Fruit fly (Drosophila melanogaster) whole organism, prepupa: ENCODE data around the gene CG17109.
A peak's percentile ranks its signal among the peaks of the same experiment; 100 is the strongest.

Experiments
- Blimp-1 ChIP-seq: fragments of 200-800 bp; sonication (Bioruptor generic); optimal IDR thresholded peaks from 3 replicates; lab custom pipeline; 2017; ENCODE audit warnings: missing biosample characterization, missing genetic modification characterization, mild to moderate bottlenecking, moderate library complexity, missing genetic modification reagents
- CG3919 ChIP-seq: fragments of 200-800 bp; sonication (Bioruptor generic); optimal IDR thresholded peaks from 3 replicates; lab custom pipeline; 2016; ENCODE audit warnings: missing biosample characterization, missing genetic modification characterization
- CG6792 ChIP-seq: fragments of 200-800 bp; sonication (Bioruptor generic); optimal IDR thresholded peaks from 3 replicates; lab custom pipeline; 2016; ENCODE audit warnings: missing biosample characterization, missing genetic modification characterization
- Eip78C ChIP-seq: fragments of 200-800 bp; sonication (Bioruptor generic); peaks from one replicate; lab custom pipeline; 2016; ENCODE audit warnings: missing biosample characterization, missing genetic modification characterization
- Hr39 ChIP-seq: fragments of 200-800 bp; sonication (Bioruptor generic); optimal IDR thresholded peaks from 2 replicates; lab custom pipeline; 2016; ENCODE audit warnings: missing biosample characterization, missing genetic modification characterization
- Lpt ChIP-seq: fragments of 200-800 bp; sonication (Bioruptor generic); optimal IDR thresholded peaks from 3 replicates; lab custom pipeline; 2016; ENCODE audit warnings: missing biosample characterization, missing genetic modification characterization
- dac ChIP-seq: fragments of 200-800 bp; sonication (Bioruptor generic); optimal IDR thresholded peaks from 2 replicates; lab custom pipeline; 2017; ENCODE audit warnings: missing biosample characterization, mild to moderate bottlenecking, missing genetic modification characterization
- fd59A ChIP-seq: fragments of 200-800 bp; sonication (Bioruptor generic); optimal IDR thresholded peaks from 2 replicates; lab custom pipeline; 2017; ENCODE audit warnings: missing biosample characterization, mild to moderate bottlenecking, missing genetic modification characterization, missing genetic modification reagents

DNA sequence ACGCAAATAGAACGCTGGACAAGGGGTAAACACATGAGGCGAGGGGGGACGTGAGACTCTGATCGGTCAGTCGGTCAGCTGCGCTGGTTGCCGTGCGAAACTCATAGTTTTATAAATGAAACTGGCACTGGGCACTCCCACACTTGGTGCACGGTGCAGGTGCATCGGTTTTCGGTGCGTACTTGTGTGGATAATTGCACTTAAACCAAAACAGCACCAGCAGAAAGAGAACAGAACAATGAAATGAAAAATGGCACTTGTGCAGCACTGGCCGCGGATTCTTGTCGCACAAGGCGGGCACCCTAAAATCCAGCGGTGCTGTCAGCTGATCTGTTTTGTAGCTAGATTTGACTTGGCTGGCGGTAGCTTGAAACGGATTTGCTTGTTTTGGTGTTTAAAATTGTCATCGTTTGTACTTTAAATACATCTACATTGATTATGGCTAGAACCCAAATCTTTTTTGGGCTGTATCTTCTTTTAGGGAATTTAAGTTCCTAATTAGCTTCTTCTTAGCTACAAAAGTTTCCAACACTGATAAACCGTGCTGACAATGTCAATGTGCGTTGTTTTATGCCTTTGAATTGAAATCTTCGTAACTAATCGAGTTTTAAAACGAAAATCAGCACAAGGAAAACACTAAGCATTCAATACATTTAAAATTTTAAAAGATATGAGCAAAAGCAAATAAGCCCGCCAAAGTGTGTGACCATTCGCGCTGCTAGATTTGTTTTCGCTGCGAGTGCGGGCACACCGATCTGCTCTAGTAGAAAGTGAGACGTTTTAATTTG, 22.4 kb downstream of the CG17109 start, which contains the start of the genes Rassf and CenB1A:
- TF ChIP-seq Blimp-1 (no peak), Lpt (GFP tag; lab: Kevin White, UChicago) (no peak), dac (no peak), CG3919 (GFP tag; lab: Kevin White, UChicago) (peak; percentile 58), Eip78C (peak; percentile 66), Hr39 (GFP tag; lab: Kevin White, UChicago) (peak; percentile 61), CG6792 (peak; percentile 13), fd59A (GFP tag; lab: Kevin White, UChicago) (no peak)
